Worm (Caenorhabditis elegans): ENCODE results near the gene H20E11.3.
A peak's percentile ranks its signal among the peaks of the same experiment; 100 is the strongest.

The H20E11.3 gene

DNA sequence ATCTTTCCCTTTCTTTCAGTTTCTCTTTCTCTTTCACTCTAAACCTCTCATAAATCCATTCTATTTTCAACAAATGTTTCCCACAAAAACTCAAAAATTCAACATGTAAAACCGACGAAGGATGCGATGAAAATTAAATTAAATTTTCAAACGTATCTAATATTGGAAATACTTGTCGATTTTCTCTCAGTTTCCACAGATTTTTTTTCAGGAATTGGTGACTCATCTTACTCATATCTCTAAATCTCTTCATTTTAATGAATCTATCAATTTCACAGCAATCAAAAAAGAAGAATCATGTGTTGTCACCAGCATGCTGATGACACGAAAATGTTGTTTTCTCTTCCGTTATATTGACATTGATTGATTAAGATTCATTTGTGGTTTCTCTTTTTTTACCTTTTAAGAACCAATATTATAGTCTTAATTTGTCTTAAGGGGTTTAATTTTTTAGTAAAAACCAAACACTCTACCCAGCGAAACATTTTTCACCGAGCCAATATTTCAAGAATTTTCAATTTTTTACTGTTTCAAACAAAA lies 20.7 kb upstream of the H20E11.3 start (continued):
- no peak for TF ChIP-seq ztf-4 (tag; optimal IDR thresholded peaks at IDR 0.05)
- TF ChIP-seq pqm-1 (tag; optimal IDR thresholded peaks at IDR 0.05): no peak
- no peak for TF ChIP-seq egl-27 (tag; optimal IDR thresholded peaks at IDR 0.05)
- TF ChIP-seq xbp-1 (tag; optimal IDR thresholded peaks at IDR 0.05): no peak
- no peak for TF ChIP-seq dsc-1 (tag; optimal IDR thresholded peaks at IDR 0.05)
- TF ChIP-seq F16B12.6 (tag; optimal IDR thresholded peaks at IDR 0.05): no peak
- no peak for TF ChIP-seq isw-1 (GFP tag; IDR thresholded peaks at IDR 0.05)
- TF ChIP-seq jun-1 (tag; optimal IDR thresholded peaks at IDR 0.05): no peak
- no peak for TF ChIP-seq lin-15B (tag; optimal IDR thresholded peaks at IDR 0.05)
- no peak for TF ChIP-seq ztf-11 (tag; optimal IDR thresholded peaks at IDR 0.05)
- no peak for TF ChIP-seq mef-2 (tag; optimal IDR thresholded peaks at IDR 0.05)
- no peak for TF ChIP-seq unc-30 (tag; optimal IDR thresholded peaks at IDR 0.05)
- no peak for TF ChIP-seq zip-4 (GFP tag; optimal IDR thresholded peaks at IDR 0.05)

DNA sequence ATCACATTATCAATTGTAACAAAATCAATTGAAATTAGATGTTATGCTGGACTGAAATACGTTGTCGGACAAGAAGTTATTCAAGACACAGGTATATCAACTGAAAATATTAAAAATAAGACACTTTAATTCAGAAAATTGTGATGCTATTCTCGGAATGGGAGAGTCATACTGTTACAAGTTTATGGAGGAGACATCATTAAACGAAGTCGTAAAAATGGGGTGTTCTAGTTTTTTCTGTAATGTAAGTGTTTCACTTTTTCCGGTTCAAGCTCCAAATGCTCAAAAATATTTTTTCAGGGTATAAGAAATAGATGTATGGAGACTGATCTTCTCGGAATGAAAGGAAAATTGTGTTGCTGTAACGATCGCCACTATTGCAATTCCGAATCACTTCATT lies 19.8 kb upstream of the H20E11.3 start, which contains the start of gene C17H12.37:
C17H12.37 (plus strand) TSS at position 301 of the 400 bp plus-strand sequence.
- TF ChIP-seq unc-30 (tag; optimal IDR thresholded peaks at IDR 0.05) (no peak), sup-37 (GFP tag; optimal IDR thresholded peaks at IDR 0.05) (no peak), ztf-4 (tag; optimal IDR thresholded peaks at IDR 0.05) (no peak), nhr-77 (tag; optimal IDR thresholded peaks at IDR 0.05) (no peak), nhr-19 (GFP tag; conservative IDR thresholded peaks at IDR 0.05) (no peak), pqm-1 (tag; optimal IDR thresholded peaks at IDR 0.05) (no peak), elt-2 (tag; optimal IDR thresholded peaks at IDR 0.05) (no peak), nhr-76 (tag; optimal IDR thresholded peaks at IDR 0.05) (no peak), lin-15B (tag; optimal IDR thresholded peaks at IDR 0.05) (no peak), skn-1 (tag; optimal IDR thresholded peaks at IDR 0.05) (no peak), mab-9 (GFP tag; IDR thresholded peaks at IDR 0.05) (no peak)

DNA sequence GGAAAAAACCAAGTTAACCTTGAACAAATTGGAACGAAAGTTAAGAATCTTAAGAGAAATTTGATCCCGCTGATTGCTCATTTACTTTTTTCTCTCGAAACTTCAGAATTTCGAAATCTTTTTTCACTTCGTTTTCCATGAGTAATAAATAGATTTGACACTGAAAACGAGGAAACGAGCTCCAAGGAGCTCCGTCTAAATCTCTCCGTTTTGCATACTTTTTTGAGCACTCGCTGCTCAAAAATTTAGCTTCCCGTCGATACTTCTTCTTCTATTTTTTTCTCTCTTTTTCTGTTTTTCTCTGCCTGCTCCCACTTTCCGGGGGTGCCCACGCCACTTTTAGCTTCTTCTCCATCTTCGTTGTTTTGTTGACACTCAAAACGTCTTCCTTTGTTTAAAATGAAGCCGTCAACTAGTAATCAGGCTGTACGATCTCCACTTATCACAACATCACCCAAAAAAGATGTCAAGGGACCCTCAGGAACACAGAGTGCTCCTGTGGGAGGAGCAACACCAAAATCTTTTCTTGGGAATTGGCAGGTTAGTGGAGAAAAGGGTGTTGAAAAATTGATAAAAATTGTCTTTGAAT lies 18.0 kb upstream of the H20E11.3 start, which contains the start of gene C17H12.10:
C17H12.10 (plus strand) TSS at position 325 of the 589 bp plus-strand sequence.
- no peak for TF ChIP-seq blmp-1 (tag; optimal IDR thresholded peaks at IDR 0.05)
- TF ChIP-seq mep-1 (tag; optimal IDR thresholded peaks at IDR 0.05): peak; percentile 15
- peak; percentile 77 for TF ChIP-seq fkh-10 (GFP tag; optimal IDR thresholded peaks at IDR 0.05)
- peak; percentile 39 for TF ChIP-seq nhr-47 (tag; optimal IDR thresholded peaks at IDR 0.05)
- no peak for TF ChIP-seq tlp-1 (tag; optimal IDR thresholded peaks at IDR 0.05)
- peak; percentile 8 for TF ChIP-seq swsn-7 (tag; optimal IDR thresholded peaks at IDR 0.05)
- TF ChIP-seq nhr-90 (tag; optimal IDR thresholded peaks at IDR 0.05; ENCODE audit: poor library complexity): no peak
- TF ChIP-seq lsy-2 (tag; optimal IDR thresholded peaks at IDR 0.05): peak in 1 of 2 experiments; percentile 67
- TF ChIP-seq skn-1 (tag; optimal IDR thresholded peaks at IDR 0.05): peak; percentile 56
- peak; percentile 32 for TF ChIP-seq snpc-4 (tag; optimal IDR thresholded peaks at IDR 0.05)
- TF ChIP-seq snu-23 (GFP tag; optimal IDR thresholded peaks at IDR 0.05): peak; percentile 22
- no peak for TF ChIP-seq nhr-12 (tag; optimal IDR thresholded peaks at IDR 0.05)
- TF ChIP-seq pag-3 (tag; optimal IDR thresholded peaks at IDR 0.05; ENCODE audit: borderline replicate concordance, insufficient read depth): no peak
- no peak for TF ChIP-seq aha-1 (tag; optimal IDR thresholded peaks at IDR 0.05)
- TF ChIP-seq nhr-71 (tag; optimal IDR thresholded peaks at IDR 0.05): peak; percentile 48
- peak; percentile 82 for TF ChIP-seq lin-14 (GFP tag; optimal IDR thresholded peaks at IDR 0.05)
- TF ChIP-seq fkh-8 (tag; optimal IDR thresholded peaks at IDR 0.05): peak; percentile 47
- TF ChIP-seq efl-1 (optimal IDR thresholded peaks at IDR 0.05): peak; percentile 13 to 26
- no peak for TF ChIP-seq efl-1 (GFP tag; optimal IDR thresholded peaks at IDR 0.05 in 1 of 2)
- TF ChIP-seq alr-1 (tag; optimal IDR thresholded peaks at IDR 0.05; ENCODE audit: borderline replicate concordance): no peak
- TF ChIP-seq ceh-82 (tag; optimal IDR thresholded peaks at IDR 0.05): peak in 2 of 3 experiments; percentile 40 to 42
- TF ChIP-seq unc-86 (tag; optimal IDR thresholded peaks at IDR 0.05): peak; percentile 18
- peak in 1 of 2 experiments; percentile 21 for TF ChIP-seq lin-35 (GFP tag; optimal IDR thresholded peaks at IDR 0.05)
- no peak for TF ChIP-seq pqm-1 (tag; optimal IDR thresholded peaks at IDR 0.05)

All from whole organism, L1 larva.